Fruit fly (Drosophila melanogaster): Measurements from ENCODE around the gene CG33783.
A peak's percentile ranks its signal among the peaks of the same experiment; 100 is the strongest.

CG33783 gene

dm6 chr3R:10087206-10087927 is 20.8 kb downstream of the CG33783 start (continued):
- peak; percentile 49; the same call in 1 of the 2 replicates for TF ChIP-seq sens-2 (GFP tag; IDR thresholded peaks at IDR 0.05)
- TF ChIP-seq Hr39 (optimal IDR thresholded peaks at IDR 0.05): no peak
- no peak for TF ChIP-seq Mrtf (GFP tag; IDR thresholded peaks at IDR 0.05)
- no peak for TF ChIP-seq MESR4 (GFP tag; optimal IDR thresholded peaks at IDR 0.05)
- TF ChIP-seq NC2α (GFP tag; optimal IDR thresholded peaks at IDR 0.05): peak; percentile 15
- TF ChIP-seq Ravus (GFP tag; IDR thresholded peaks at IDR 0.05): peak; percentile 4; the same call in 1 of the 2 replicates
- peak; percentile 59 for TF ChIP-seq ab (GFP tag; optimal IDR thresholded peaks at IDR 0.05)
- no peak for TF ChIP-seq gcm (GFP tag; optimal IDR thresholded peaks at IDR 0.05)
- TF ChIP-seq CG17361 (GFP tag; IDR thresholded peaks at IDR 0.05): peak; percentile 45; the same call in 2 of the 3 replicates
- no peak for TF ChIP-seq gfzf (GFP tag; optimal IDR thresholded peaks at IDR 0.05)
- no peak for TF ChIP-seq stwl (tag; optimal IDR thresholded peaks at IDR 0.05)
- TF ChIP-seq dmrt99B (tag; optimal IDR thresholded peaks at IDR 0.05): peak; percentile 68
- TF ChIP-seq CG3163 (GFP tag; optimal IDR thresholded peaks at IDR 0.05): peak; percentile 28
- no peak for TF ChIP-seq CG12299 (tag; optimal IDR thresholded peaks at IDR 0.05)
- TF ChIP-seq CG10654 (GFP tag; optimal IDR thresholded peaks at IDR 0.05): peak; percentile 62
- peak; percentile 68 for TF ChIP-seq az2 (GFP tag; optimal IDR thresholded peaks at IDR 0.05)
- no peak for TF ChIP-seq wek (GFP tag; optimal IDR thresholded peaks at IDR 0.05)
- no peak for TF ChIP-seq CG3838 (GFP tag; optimal IDR thresholded peaks at IDR 0.05)
- TF ChIP-seq C15 (GFP tag; IDR thresholded peaks at IDR 0.05): peak; percentile 59; the same call in 1 of the 3 replicates
- peak; percentile 6 for TF ChIP-seq schlank (tag; optimal IDR thresholded peaks at IDR 0.05)
- TF ChIP-seq CG13624 (GFP tag; optimal IDR thresholded peaks at IDR 0.05): peak; percentile 72
- no peak for TF ChIP-seq hb (GFP tag; IDR thresholded peaks at IDR 0.05; ENCODE audit: partially characterized antibody)
- peak; percentile 72 for TF ChIP-seq CG33213 (GFP tag; optimal IDR thresholded peaks at IDR 0.05)
- peak; percentile 70; the same call in 1 of the 2 replicates for TF ChIP-seq ranshi (GFP tag; IDR thresholded peaks at IDR 0.05)
- TF ChIP-seq CG15011 (GFP tag; optimal IDR thresholded peaks at IDR 0.05): peak; percentile 39
- TF ChIP-seq CG9797 (GFP tag; optimal IDR thresholded peaks at IDR 0.05): no peak
- peak; percentile 77 for TF ChIP-seq Gug (GFP tag; IDR thresholded peaks at IDR 0.05)
- no peak for TF ChIP-seq B-H1 (GFP tag; IDR thresholded peaks at IDR 0.05)
- no peak for TF ChIP-seq CG8290 (GFP tag; optimal IDR thresholded peaks at IDR 0.05)
- TF ChIP-seq CG8290 (tag; optimal IDR thresholded peaks at IDR 0.05): peak in 1 of 2 experiments; percentile 46
- TF ChIP-seq ERR (GFP tag; optimal IDR thresholded peaks at IDR 0.05): peak; percentile 50
- TF ChIP-seq CG5180 (GFP tag; optimal IDR thresholded peaks at IDR 0.05): no peak
- peak; percentile 27 for TF ChIP-seq Sry-δ (GFP tag; optimal IDR thresholded peaks at IDR 0.05)
- no peak for TF ChIP-seq CG17186 (GFP tag; optimal IDR thresholded peaks at IDR 0.05)
- no peak for TF ChIP-seq lola (GFP tag; optimal IDR thresholded peaks at IDR 0.05)
- peak; percentile 65; the same call in 2 of the 3 replicates for TF ChIP-seq ken (GFP tag; IDR thresholded peaks at IDR 0.05)
- TF ChIP-seq CG8478 (optimal IDR thresholded peaks at IDR 0.05): peak; percentile 96
- no peak for TF ChIP-seq h (optimal IDR thresholded peaks at IDR 0.05)
- no peak for TF ChIP-seq usp (GFP tag; optimal IDR thresholded peaks at IDR 0.05)
- no peak for TF ChIP-seq Tbp (GFP tag; optimal IDR thresholded peaks at IDR 0.05)
- TF ChIP-seq amos (GFP tag; IDR thresholded peaks at IDR 0.05; ENCODE audit: partially characterized antibody): no peak
- no peak for TF ChIP-seq run (tag; optimal IDR thresholded peaks at IDR 0.05)
- TF ChIP-seq CG18476 (GFP tag; optimal IDR thresholded peaks at IDR 0.05): no peak
- peak; percentile 64 for TF ChIP-seq CG11247 (GFP tag; IDR thresholded peaks at IDR 0.05)
- peak; percentile 15 for TF ChIP-seq Hand (GFP tag; optimal IDR thresholded peaks at IDR 0.05)
- TF ChIP-seq CG32772 (GFP tag; IDR thresholded peaks at IDR 0.05): peak; percentile 61; the same call in 1 of the 2 replicates
- TF ChIP-seq Pdp1 (GFP tag; optimal IDR thresholded peaks at IDR 0.05): peak; percentile 62 to 79
- peak; percentile 49 for TF ChIP-seq Atf6 (GFP tag; IDR thresholded peaks at IDR 0.05)
- no peak for TF ChIP-seq Spps (tag; optimal IDR thresholded peaks at IDR 0.05)
- TF ChIP-seq Drgx (GFP tag; IDR thresholded peaks at IDR 0.05): peak; percentile 88
- 0 out of 3 replicates have a peak, but pooled peaks have one; percentile 16 for TF ChIP-seq knrl (GFP tag; IDR thresholded peaks at IDR 0.05; ENCODE audit: partially characterized antibody)
